Fruit fly (Drosophila melanogaster) whole organism, embryonic: ENCODE data around the gene mRpL4.

Source experiments
- Ada2b ChIP-seq: fragments of 200-800 bp; sonication (Bioruptor generic); IDR thresholded peaks from 2 replicates; pipeline ENCODE4 v1.3.6; 2022; ENCODE audit warnings: missing biosample characterization, missing genetic modification characterization
- Antp ChIP-seq: fragments of 200-800 bp; sonication (Bioruptor generic); optimal IDR thresholded peaks from 3 replicates; lab custom pipeline; 2016; ENCODE audit warnings: missing biosample characterization, missing genetic modification characterization
- Asciz ChIP-seq: fragments of 200-800 bp; sonication (Bioruptor generic); optimal IDR thresholded peaks from 2 replicates; lab custom pipeline; 2017; ENCODE audit warnings: missing biosample characterization, mild to moderate bottlenecking, missing genetic modification characterization, missing genetic modification reagents
- Atf-2 ChIP-seq: fragments of 200-800 bp; sonication (Bioruptor generic); optimal IDR thresholded peaks from 2 replicates; lab custom pipeline; 2016; ENCODE audit warnings: missing biosample characterization, missing genetic modification characterization
- B-H1 ChIP-seq: fragments of 200-800 bp; sonication (Bioruptor generic); IDR thresholded peaks from 3 replicates; pipeline ENCODE4 v1.3.6; 2022; ENCODE audit warnings: missing biosample characterization, missing genetic modification characterization
- BEAF-32 ChIP-seq: fragments of 200-800 bp; sonication (Bioruptor generic); optimal IDR thresholded peaks from 3 replicates; lab custom pipeline; 2017; ENCODE audit warnings: missing biosample characterization, missing genetic modification characterization, mild to moderate bottlenecking, moderate library complexity, missing genetic modification reagents
- Bteb2 ChIP-seq: fragments of 200-800 bp; sonication (Bioruptor generic); optimal IDR thresholded peaks from 2 replicates; lab custom pipeline; 2016; ENCODE audit warnings: missing biosample characterization, missing genetic modification characterization
- C15 ChIP-seq: fragments of 200-800 bp; sonication (Bioruptor generic); IDR thresholded peaks from 3 replicates; pipeline ENCODE4 v1.3.6; 2022; ENCODE audit warnings: missing biosample characterization, missing genetic modification characterization
- CG10366 ChIP-seq: fragments of 200-800 bp; sonication (Bioruptor generic); IDR thresholded peaks from 2 replicates; pipeline ENCODE4 v1.3.6; 2022; ENCODE audit warnings: missing biosample characterization, missing genetic modification characterization
- CG12071 ChIP-seq: fragments of 200-800 bp; sonication (Bioruptor generic); optimal IDR thresholded peaks from 3 replicates; lab custom pipeline; 2018; ENCODE audit warnings: missing biosample characterization, mild to moderate bottlenecking, missing genetic modification characterization
- CG12744 ChIP-seq: fragments of 200-800 bp; sonication (Bioruptor generic); optimal IDR thresholded peaks from 2 replicates; lab custom pipeline; 2016; ENCODE audit warnings: missing biosample characterization, missing genetic modification characterization
- CG13287 ChIP-seq: fragments of 200-800 bp; sonication (Bioruptor generic); IDR thresholded peaks from 2 replicates; pipeline ENCODE4 v1.3.6; 2022; ENCODE audit warnings: missing biosample characterization, missing genetic modification characterization; ENCODE audit not compliant: partially characterized antibody
- CG13624 ChIP-seq: fragments of 200-800 bp; sonication (Bioruptor generic); optimal IDR thresholded peaks from 2 replicates; lab custom pipeline; 2016; ENCODE audit warnings: missing biosample characterization, missing genetic modification characterization
- CG14050 ChIP-seq: fragments of 200-800 bp; sonication (Bioruptor generic); IDR thresholded peaks from 3 replicates; pipeline ENCODE4 v1.3.6; 2022; ENCODE audit warnings: missing biosample characterization, missing genetic modification characterization
- CG14441 ChIP-seq: fragments of 200-800 bp; sonication (Bioruptor generic); IDR thresholded peaks from 2 replicates; pipeline ENCODE4 v1.3.6; 2022; ENCODE audit warnings: missing biosample characterization, missing genetic modification characterization
- CG14667 ChIP-seq: fragments of 200-800 bp; sonication (Bioruptor generic); IDR thresholded peaks from 2 replicates; pipeline ENCODE4 v1.3.6; 2022; ENCODE audit warnings: missing biosample characterization, missing genetic modification characterization
- CG14965 ChIP-seq: fragments of 200-800 bp; sonication (Bioruptor generic); optimal IDR thresholded peaks from 2 replicates; lab custom pipeline; 2016; ENCODE audit warnings: missing biosample characterization, missing genetic modification characterization, borderline replicate concordance
- CG15011 ChIP-seq: fragments of 200-800 bp; sonication (Bioruptor generic); optimal IDR thresholded peaks from 3 replicates; lab custom pipeline; 2018; ENCODE audit warnings: missing biosample characterization, mild to moderate bottlenecking, missing genetic modification characterization
- CG1529 ChIP-seq: fragments of 200-800 bp; sonication (Bioruptor generic); optimal IDR thresholded peaks from 3 replicates; lab custom pipeline; 2018; ENCODE audit warnings: missing biosample characterization, missing genetic modification characterization
- CG16863 ChIP-seq: fragments of 200-800 bp; sonication (Bioruptor generic); optimal IDR thresholded peaks from 3 replicates; lab custom pipeline; 2016; ENCODE audit warnings: missing biosample characterization, missing genetic modification characterization
- CG18011 ChIP-seq: fragments of 200-800 bp; sonication (Bioruptor generic); optimal IDR thresholded peaks from 2 replicates; lab custom pipeline; 2017; ENCODE audit warnings: missing biosample characterization, missing genetic modification characterization, mild to moderate bottlenecking, moderate library complexity, missing genotype
- CG1832 ChIP-seq: fragments of 200-800 bp; sonication (Bioruptor generic); optimal IDR thresholded peaks from 2 replicates; lab custom pipeline; 2017; ENCODE audit warnings: missing biosample characterization, mild to moderate bottlenecking, missing genetic modification characterization, inconsistent platforms
- CG18476 ChIP-seq: fragments of 200-800 bp; sonication (Bioruptor generic); optimal IDR thresholded peaks from 2 replicates; lab custom pipeline; 2016; ENCODE audit warnings: missing biosample characterization, mild to moderate bottlenecking, missing genetic modification characterization
- CG2875 ChIP-seq: fragments of 200-800 bp; sonication (Bioruptor generic); optimal IDR thresholded peaks from 2 replicates; lab custom pipeline; 2017; ENCODE audit warnings: missing biosample characterization, mild to moderate bottlenecking, missing genetic modification characterization, missing genetic modification reagents
- CG3163 ChIP-seq: fragments of 200-800 bp; sonication (Bioruptor generic); optimal IDR thresholded peaks from 3 replicates; lab custom pipeline; 2016; ENCODE audit warnings: missing biosample characterization, missing genetic modification characterization
- CG3847 ChIP-seq: fragments of 200-800 bp; sonication (Bioruptor generic); IDR thresholded peaks from 2 replicates; pipeline ENCODE4 v1.3.6; 2022; ENCODE audit warnings: missing biosample characterization, missing genetic modification characterization
- CG6654 ChIP-seq: fragments of 200-800 bp; sonication (Bioruptor generic); optimal IDR thresholded peaks from 2 replicates; lab custom pipeline; 2017; ENCODE audit warnings: missing biosample characterization, mild to moderate bottlenecking, missing genetic modification characterization
- CG7786 ChIP-seq: fragments of 200-800 bp; sonication (Bioruptor generic); optimal IDR thresholded peaks from 2 replicates; lab custom pipeline; 2016; ENCODE audit warnings: missing biosample characterization, missing genetic modification characterization
- CG9215 ChIP-seq: fragments of 200-800 bp; sonication (Bioruptor generic); IDR thresholded peaks from 2 replicates; pipeline ENCODE4 v1.3.6; 2022; ENCODE audit warnings: missing biosample characterization, missing genetic modification characterization
- CG9876 ChIP-seq: fragments of 200-800 bp; sonication (Bioruptor generic); optimal IDR thresholded peaks from 2 replicates; lab custom pipeline; 2016; ENCODE audit warnings: missing biosample characterization, missing genetic modification characterization
- Dek ChIP-seq: fragments of 200-800 bp; sonication (Bioruptor generic); optimal IDR thresholded peaks from 3 replicates; lab custom pipeline; 2019; ENCODE audit warnings: missing biosample characterization, mild to moderate bottlenecking, missing genetic modification characterization, moderate library complexity
- HmgZ ChIP-seq: fragments of 200-800 bp; sonication (Bioruptor generic); optimal IDR thresholded peaks from 2 replicates; lab custom pipeline; 2018; ENCODE audit warnings: missing biosample characterization, mild to moderate bottlenecking, missing genetic modification characterization
- Hr51 ChIP-seq, 2 experiments: fragments of 200-800 bp; sonication (Bioruptor generic); optimal IDR thresholded peaks; 2 replicates in 1 of 2; 3 replicates in 1 of 2; lab custom pipeline; 2016 to 2018; ENCODE audit warnings: missing biosample characterization in 2 of 2, missing genetic modification characterization in 2 of 2, mild to moderate bottlenecking in 1 of 2, moderate library complexity in 1 of 2
- Sry-δ ChIP-seq: fragments of 200-800 bp; sonication (Bioruptor generic); optimal IDR thresholded peaks from 2 replicates; lab custom pipeline; 2016; ENCODE audit warnings: missing biosample characterization, missing genetic modification characterization
- ab ChIP-seq: fragments of 200-800 bp; sonication (Bioruptor generic); optimal IDR thresholded peaks from 2 replicates; lab custom pipeline; 2016; ENCODE audit warnings: missing biosample characterization, missing genetic modification characterization
- ase ChIP-seq: fragments of 200-800 bp; sonication (Bioruptor generic); IDR thresholded peaks from 3 replicates; pipeline ENCODE4 v1.3.6; 2022; ENCODE audit warnings: missing biosample characterization, missing genetic modification characterization
- az2 ChIP-seq: fragments of 200-800 bp; sonication (Bioruptor generic); optimal IDR thresholded peaks from 3 replicates; lab custom pipeline; 2016; ENCODE audit warnings: missing biosample characterization, missing genetic modification characterization
- chn ChIP-seq: fragments of 200-800 bp; sonication (Bioruptor generic); optimal IDR thresholded peaks from 2 replicates; lab custom pipeline; 2016; ENCODE audit warnings: missing biosample characterization, missing genetic modification characterization
- ci ChIP-seq: fragments of 200-800 bp; sonication (Bioruptor generic); IDR thresholded peaks from 3 replicates; pipeline ENCODE4 v1.3.6; 2022; ENCODE audit warnings: missing biosample characterization, missing genetic modification characterization
- gsb-n ChIP-seq: fragments of 200-800 bp; sonication (Bioruptor generic); optimal IDR thresholded peaks from 3 replicates; lab custom pipeline; 2018; ENCODE audit warnings: missing biosample characterization, mild to moderate bottlenecking, missing genetic modification characterization
- ken ChIP-seq: fragments of 200-800 bp; sonication (Bioruptor generic); IDR thresholded peaks from 3 replicates; pipeline ENCODE4 v1.3.6; 2022; ENCODE audit warnings: missing biosample characterization, missing genetic modification characterization
- kni ChIP-seq: fragments of 200-800 bp; sonication (Bioruptor generic); optimal IDR thresholded peaks from 3 replicates; lab custom pipeline; 2017; ENCODE audit warnings: mild to moderate bottlenecking, missing biosample characterization, missing genetic modification reagents, missing genetic modification characterization
- otp ChIP-seq: fragments of 200-800 bp; sonication (Bioruptor generic); IDR thresholded peaks from 3 replicates; pipeline ENCODE4, ENCODE4 v1.3.6; 2022; ENCODE audit warnings: missing biosample characterization, missing genetic modification characterization
- so ChIP-seq: fragments of 200-800 bp; sonication (Bioruptor generic); IDR thresholded peaks from 3 replicates; pipeline ENCODE4 v1.3.6; 2022; ENCODE audit warnings: missing biosample characterization, missing genetic modification characterization
- tup ChIP-seq: fragments of 200-800 bp; sonication (Bioruptor generic); optimal IDR thresholded peaks from 2 replicates; lab custom pipeline; 2016; ENCODE audit warnings: missing biosample characterization, mild to moderate bottlenecking, missing genetic modification characterization, moderate library complexity
- usp ChIP-seq: fragments of >200 bp; optimal IDR thresholded peaks from 2 replicates; lab custom pipeline; 2017; ENCODE audit warnings: missing biosample characterization, missing genetic modification characterization
- yki ChIP-seq: fragments of >200 bp; optimal IDR thresholded peaks from 3 replicates; lab custom pipeline; 2018
- zen ChIP-seq: fragments of 200-800 bp; sonication (Bioruptor generic); optimal IDR thresholded peaks from 3 replicates; lab custom pipeline; 2018; ENCODE audit warnings: missing biosample characterization, mild to moderate bottlenecking, missing genetic modification characterization, moderate library complexity
- zfh1 ChIP-seq: fragments of 200-800 bp; sonication (Bioruptor generic); IDR thresholded peaks from 3 replicates; pipeline ENCODE4 v1.3.6; 2022; ENCODE audit warnings: missing biosample characterization, missing genetic modification characterization

The mRpL4 gene

DNA sequence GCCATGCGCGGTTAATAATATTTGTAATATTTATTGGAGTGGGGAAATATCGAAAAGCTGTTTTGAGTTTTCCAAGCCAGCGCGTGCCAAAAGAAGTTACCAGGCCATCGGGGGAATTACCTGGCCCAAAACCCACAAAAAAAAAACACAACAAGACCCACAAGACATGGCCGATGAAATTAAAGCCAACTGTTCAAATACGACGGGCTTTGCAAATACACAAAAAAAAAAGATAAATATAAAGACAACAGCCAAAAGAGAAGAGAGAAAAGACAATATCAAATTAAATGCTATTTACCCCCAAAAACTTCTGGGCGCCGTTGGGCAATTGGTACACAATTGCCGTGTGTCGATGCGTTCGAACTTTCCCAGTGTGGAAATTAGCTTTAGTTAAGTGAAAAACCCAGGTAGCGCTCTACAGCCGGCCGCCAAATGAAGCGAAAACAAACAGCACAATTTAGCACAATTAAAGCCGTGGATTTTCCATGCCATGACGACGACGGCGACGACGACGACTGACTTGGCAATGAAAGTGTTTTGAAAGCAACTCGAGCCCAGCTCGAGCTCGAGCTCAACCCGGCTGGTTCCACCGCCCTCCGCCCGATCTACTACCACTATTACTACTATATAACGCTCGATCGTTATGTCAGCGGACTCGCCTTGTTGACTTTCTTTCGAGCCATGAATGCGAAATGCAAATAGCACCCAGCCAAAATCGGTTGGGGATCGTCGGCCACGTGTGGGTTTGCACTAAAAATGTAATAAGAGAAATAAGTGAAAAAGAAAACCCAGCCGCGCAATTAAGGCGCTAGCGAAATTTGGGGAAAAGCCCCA is 10.9 kb downstream of the mRpL4 start (continued):
- TF ChIP-seq Dek (tag; lab: Kevin White, UChicago) (peak; percentile 38), CG14667 (no peak), Ada2b (GFP tag; lab: Robert Waterston, UW) (0 out of 2 replicates have a peak, but pooled peaks have one; percentile 21), CG9876 (no peak), chn (no peak), Asciz (GFP tag; lab: Kevin White, UChicago) (peak; percentile 32), B-H1 (peak; percentile 30; the same call in 1 of the 3 replicates), otp (peak; percentile 36; the same call in 1 of the 3 replicates), CG1529 (GFP tag; lab: Kevin White, UChicago) (peak; percentile 41), ab (GFP tag; lab: Kevin White, UChicago) (no peak), tup (GFP tag; lab: Kevin White, UChicago) (peak; percentile 46), CG6654 (GFP tag; lab: Kevin White, UChicago) (no peak), gsb-n (tag; lab: Kevin White, UChicago) (peak; percentile 40), CG18476 (GFP tag; lab: Kevin White, UChicago) (peak; percentile 6), so (GFP tag; lab: Robert Waterston, UW) (peak; percentile 54; the same call in 2 of the 3 replicates), az2 (GFP tag; lab: Kevin White, UChicago) (no peak), CG13624 (GFP tag; lab: Kevin White, UChicago) (no peak), CG9215 (GFP tag; lab: Robert Waterston, UW) (no peak), C15 (GFP tag; lab: Robert Waterston, UW) (no peak), Antp (GFP tag; lab: Kevin White, UChicago) (no peak), CG14441 (GFP tag; lab: Robert Waterston, UW) (peak; percentile 45; the same call in 1 of the 2 replicates), CG14965 (no peak), CG15011 (GFP tag; lab: Kevin White, UChicago) (peak; percentile 40), yki (lab: Kevin White, UChicago) (no peak), zen (tag; lab: Kevin White, UChicago) (no peak), CG18011 (GFP tag; lab: Kevin White, UChicago) (peak; percentile 43), CG2875 (peak; percentile 58), BEAF-32 (GFP tag; lab: Kevin White, UChicago) (no peak), CG7786 (GFP tag; lab: Kevin White, UChicago) (peak; percentile 0), CG12071 (GFP tag; lab: Kevin White, UChicago) (peak; percentile 36), zfh1 (0 out of 3 replicates have a peak, but pooled peaks have one; percentile 11), ken (GFP tag; lab: Robert Waterston, UW) (0 out of 3 replicates have a peak, but pooled peaks have one; percentile 13), Atf-2 (GFP tag; lab: Kevin White, UChicago) (no peak), usp (GFP tag; lab: Kevin White, UChicago) (no peak), HmgZ (tag; lab: Kevin White, UChicago) (no peak), CG3163 (GFP tag; lab: Kevin White, UChicago) (peak; percentile 12), ci (GFP tag; lab: Robert Waterston, UW) (peak; percentile 70; the same call in 2 of the 3 replicates), kni (GFP tag; lab: Kevin White, UChicago) (peak; percentile 77), Sry-δ (GFP tag; lab: Kevin White, UChicago) (no peak), CG3847 (peak; percentile 34; the same call in 1 of the 2 replicates), Bteb2 (GFP tag; lab: Kevin White, UChicago) (peak; percentile 32), CG12744 (GFP tag; lab: Kevin White, UChicago) (peak; percentile 34), CG13287 (no peak), ase (GFP tag; lab: Robert Waterston, UW) (no peak), CG14050 (no peak), CG1832 (GFP tag; lab: Kevin White, UChicago) (no peak), CG10366 (0 out of 2 replicates have a peak, but pooled peaks have one; percentile 10), Hr51 (GFP tag; optimal IDR thresholded peaks at IDR 0.05; lab: Kevin White, UChicago) (no peak), CG16863 (no peak)
